Fruit fly (Drosophila melanogaster): Measurements from ENCODE around the gene CG42750.

The CG42750 gene

dm6 chr2L:18319577-18320316 is 44.2 kb upstream of the CG42750 start, which contains the start of gene Fas3 (continued):
- TF ChIP-seq fu2 (GFP tag; optimal IDR thresholded peaks at IDR 0.05) (no peak), CG1792 (GFP tag; optimal IDR thresholded peaks at IDR 0.05) (no peak), da (GFP tag; optimal IDR thresholded peaks at IDR 0.05) (no peak), CG31388 (GFP tag; optimal IDR thresholded peaks at IDR 0.05) (no peak), sob (GFP tag; IDR thresholded peaks at IDR 0.05) (peak; percentile 39; the same call in 1 of the 2 replicates), Optix (GFP tag; IDR thresholded peaks at IDR 0.05) (no peak), eyg (GFP tag; optimal IDR thresholded peaks at IDR 0.05) (no peak), CG15514 (GFP tag; optimal IDR thresholded peaks at IDR 0.05) (peak; percentile 47), NC2β (GFP tag; optimal IDR thresholded peaks at IDR 0.05) (peak; percentile 33), Eip74EF (GFP tag; optimal IDR thresholded peaks at IDR 0.05) (no peak), CG12942 (GFP tag; optimal IDR thresholded peaks at IDR 0.05) (no peak), H2.0 (GFP tag; IDR thresholded peaks at IDR 0.05) (no peak), CG1832 (GFP tag; optimal IDR thresholded peaks at IDR 0.05) (no peak), NfI (GFP tag; optimal IDR thresholded peaks at IDR 0.05) (no peak), ind (GFP tag; optimal IDR thresholded peaks at IDR 0.05) (no peak), exex (tag; optimal IDR thresholded peaks at IDR 0.05) (peak; percentile 16), nau (GFP tag; optimal IDR thresholded peaks at IDR 0.05) (peak; percentile 23), Sry-β (GFP tag; optimal IDR thresholded peaks at IDR 0.05) (no peak), CG5180 (GFP tag; optimal IDR thresholded peaks at IDR 0.05) (peak; percentile 51), p53 (GFP tag; optimal IDR thresholded peaks at IDR 0.05) (no peak), CG15696 (tag; optimal IDR thresholded peaks at IDR 0.05) (no peak), bcd (GFP tag; optimal IDR thresholded peaks at IDR 0.05) (no peak), HLH4C (GFP tag; IDR thresholded peaks at IDR 0.05; ENCODE audit: partially characterized antibody) (no peak; the same call in 2 of the 3 replicates), Atf6 (GFP tag; IDR thresholded peaks at IDR 0.05) (no peak; the same call in 1 of the 2 replicates), CG6813 (GFP tag; optimal IDR thresholded peaks at IDR 0.05) (peak; percentile 47), CG8290 (GFP tag; optimal IDR thresholded peaks at IDR 0.05) (peak; percentile 31), CG8290 (tag; optimal IDR thresholded peaks at IDR 0.05) (peak in 1 of 2 experiments; percentile 81), Hr3 (GFP tag; optimal IDR thresholded peaks at IDR 0.05) (no peak), mirr (GFP tag; optimal IDR thresholded peaks at IDR 0.05) (peak; percentile 67), gem (tag; optimal IDR thresholded peaks at IDR 0.05) (peak; percentile 33), Hr39 (optimal IDR thresholded peaks at IDR 0.05) (no peak), CG12071 (GFP tag; optimal IDR thresholded peaks at IDR 0.05) (no peak), Jarid2 (GFP tag; optimal IDR thresholded peaks at IDR 0.05) (peak; percentile 98), Gsc (GFP tag; IDR thresholded peaks at IDR 0.05) (no peak), sna (GFP tag; IDR thresholded peaks at IDR 0.05; ENCODE audit: partially characterized antibody) (0 out of 2 replicates have a peak, but pooled peaks have one; percentile 39), dysf (GFP tag; IDR thresholded peaks at IDR 0.05) (no peak), Rfx (GFP tag; IDR thresholded peaks at IDR 0.05) (peak; percentile 32; the same call in 1 of the 2 replicates), Bteb2 (GFP tag; optimal IDR thresholded peaks at IDR 0.05) (no peak), CG30403 (GFP tag; optimal IDR thresholded peaks at IDR 0.05) (no peak), disco-r (GFP tag; optimal IDR thresholded peaks at IDR 0.05) (peak; percentile 38), wek (GFP tag; optimal IDR thresholded peaks at IDR 0.05) (peak; percentile 51), Max (GFP tag; optimal IDR thresholded peaks at IDR 0.05) (no peak), Dp (GFP tag; optimal IDR thresholded peaks at IDR 0.05) (no peak), prd (optimal IDR thresholded peaks at IDR 0.05) (no peak), prd (GFP tag; IDR thresholded peaks at IDR 0.05) (no peak), CG8765 (GFP tag; IDR thresholded peaks at IDR 0.05) (no peak), odd (GFP tag; optimal IDR thresholded peaks at IDR 0.05) (peak; percentile 55), unpg (GFP tag; optimal IDR thresholded peaks at IDR 0.05) (peak; percentile 25), jumu (GFP tag; optimal IDR thresholded peaks at IDR 0.05) (no peak), trh (GFP tag; optimal IDR thresholded peaks at IDR 0.05) (no peak)

All from whole organism, embryonic.